Fruit fly (Drosophila melanogaster): Measurements from ENCODE around the gene HDAC6.

DNA sequence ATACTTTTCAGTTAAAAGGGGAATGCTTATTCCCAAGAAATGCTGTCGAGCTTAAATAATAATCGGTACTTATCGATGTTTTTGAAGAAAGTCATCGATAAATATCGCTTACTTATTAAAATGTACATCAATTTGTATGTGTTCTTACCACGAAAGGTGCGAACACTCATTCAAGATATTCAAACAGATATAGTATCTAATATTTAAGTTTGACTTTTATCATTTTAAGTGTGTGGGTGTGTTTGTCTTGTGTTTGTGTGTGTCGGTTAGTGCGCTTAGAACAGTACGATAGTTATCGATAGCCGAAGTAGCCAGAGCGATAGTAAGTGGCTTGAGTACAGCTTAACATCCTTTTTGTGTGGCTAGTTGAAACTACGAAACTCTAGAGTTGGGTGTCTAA lies 54.2 kb downstream of the HDAC6 start:
- TF ChIP-seq CG32121 (GFP tag; IDR thresholded peaks at IDR 0.05) (no peak), CG14655 (GFP tag; optimal IDR thresholded peaks at IDR 0.05) (no peak)
